Worm (Caenorhabditis elegans) whole organism, L2 larva: Measurements from ENCODE around the gene rps-8.

Source experiments
- C34F6.9 ChIP-seq: fragments of 150-350 bp; optimal IDR thresholded peaks from 2 replicates; lab custom pipeline; 2014; ENCODE audit warnings: missing biosample characterization, missing genetic modification characterization
- F13H6.1 ChIP-seq: sonication (generic microtip); optimal IDR thresholded peaks from 2 replicates; lab custom pipeline; 2016; ENCODE audit warnings: missing genetic modification characterization, missing compliant biosample characterization
- R02D3.7 ChIP-seq: fragments of 150-350 bp; optimal IDR thresholded peaks from 2 replicates; lab custom pipeline; 2014; ENCODE audit warnings: missing biosample characterization, missing genetic modification characterization
- Y55F3AM.14 ChIP-seq: fragments of 200-800 bp; sonication (Bioruptor generic); optimal IDR thresholded peaks from 2 replicates; lab custom pipeline; 2018; ENCODE audit warnings: mild to moderate bottlenecking, missing genetic modification characterization, missing compliant biosample characterization
- ZK546.5 ChIP-seq: sonication (generic microtip); optimal IDR thresholded peaks from 2 replicates; lab custom pipeline; 2017; ENCODE audit warnings: missing biosample characterization, missing genetic modification characterization
- aly-2 ChIP-seq: fragments of 150-350 bp; optimal IDR thresholded peaks from 2 replicates; lab custom pipeline; 2014; ENCODE audit warnings: missing biosample characterization, missing genetic modification characterization
- ama-1 ChIP-seq: fragments of 150-350 bp; optimal IDR thresholded peaks from 2 replicates; lab custom pipeline; 2018; ENCODE audit warnings: inconsistent platforms
- blmp-1 ChIP-seq: sonication (generic microtip); optimal IDR thresholded peaks from 2 replicates; lab custom pipeline; 2017; ENCODE audit warnings: missing genetic modification characterization, mild to moderate bottlenecking, missing compliant biosample characterization, antibody characterized with exemption, moderate library complexity; ENCODE audit not compliant: insufficient read depth
- ceh-16 ChIP-seq: fragments of 150-350 bp; optimal IDR thresholded peaks from 2 replicates; lab custom pipeline; 2014; ENCODE audit warnings: missing biosample characterization, missing genetic modification characterization
- ceh-82 ChIP-seq: fragments of 150-350 bp; optimal IDR thresholded peaks from 2 replicates; lab custom pipeline; 2014; ENCODE audit warnings: missing biosample characterization, missing genetic modification characterization
- crh-2 ChIP-seq: sonication (generic microtip); optimal IDR thresholded peaks from 2 replicates; lab custom pipeline; 2017; ENCODE audit warnings: missing biosample characterization, missing genetic modification characterization
- dmd-4 ChIP-seq: sonication (generic microtip); optimal IDR thresholded peaks from 2 replicates; lab custom pipeline; 2017; ENCODE audit warnings: missing biosample characterization, missing genetic modification characterization
- egl-27 ChIP-seq: sonication (generic microtip); optimal IDR thresholded peaks from 3 replicates; lab custom pipeline; 2017; ENCODE audit warnings: missing biosample characterization, missing genetic modification reagents, missing genetic modification characterization
- elt-1 ChIP-seq: fragments of 150-350 bp; optimal IDR thresholded peaks from 2 replicates; lab custom pipeline; 2014; ENCODE audit warnings: missing biosample characterization, missing genetic modification characterization
- fos-1 ChIP-seq: fragments of 150-350 bp; optimal IDR thresholded peaks from 2 replicates; lab custom pipeline; 2014; ENCODE audit warnings: missing biosample characterization, missing genetic modification characterization
- gmeb-1 ChIP-seq: fragments of 150-350 bp; optimal IDR thresholded peaks from 2 replicates; lab custom pipeline; 2014; ENCODE audit warnings: missing biosample characterization, missing genetic modification characterization
- lin-11 ChIP-seq: fragments of 150-350 bp; sonication (generic microtip); optimal IDR thresholded peaks from 2 replicates; lab custom pipeline; 2014; ENCODE audit warnings: missing biosample characterization, missing genetic modification characterization, inconsistent platforms, mixed read lengths
- lin-13 ChIP-seq: fragments of 150-350 bp; optimal IDR thresholded peaks from 2 replicates; lab custom pipeline; 2014; ENCODE audit warnings: missing biosample characterization, missing genetic modification reagents, missing genetic modification characterization
- lsy-2 ChIP-seq, 2 experiments: fragments of 150-350 bp in 1 of 2; sonication (generic microtip) in 1 of 2; optimal IDR thresholded peaks; 2 replicates each; lab custom pipeline; 2014 to 2017; ENCODE audit warnings: missing biosample characterization in 2 of 2, missing genetic modification characterization in 2 of 2
- mab-5 ChIP-seq: fragments of 150-350 bp; optimal IDR thresholded peaks from 2 replicates; lab custom pipeline; 2014; ENCODE audit warnings: missing biosample characterization, missing genetic modification characterization
- mbf-1 ChIP-seq: sonication (generic microtip); optimal IDR thresholded peaks from 2 replicates; lab custom pipeline; 2017; ENCODE audit warnings: missing biosample characterization, missing genetic modification characterization
- mdl-1 ChIP-seq, 2 experiments: fragments of 150-350 bp in 1 of 2; sonication (generic microtip) in 1 of 2; optimal IDR thresholded peaks; 2 replicates each; lab custom pipeline; 2017; ENCODE audit warnings: missing biosample characterization in 2 of 2, missing genetic modification characterization in 2 of 2
- nhr-11 ChIP-seq: fragments of 150-350 bp; optimal IDR thresholded peaks from 2 replicates; lab custom pipeline; 2014; ENCODE audit warnings: missing biosample characterization, missing genetic modification characterization
- nhr-129 ChIP-seq: fragments of 150-350 bp; optimal IDR thresholded peaks from 2 replicates; lab custom pipeline; 2014; ENCODE audit warnings: missing biosample characterization, missing genetic modification characterization
- nhr-21 ChIP-seq: fragments of 150-350 bp; optimal IDR thresholded peaks from 2 replicates; lab custom pipeline; 2014; ENCODE audit warnings: missing biosample characterization, missing genetic modification characterization
- nhr-23 ChIP-seq: fragments of 150-350 bp; optimal IDR thresholded peaks from 2 replicates; lab custom pipeline; 2014; ENCODE audit warnings: missing biosample characterization, missing genetic modification reagents, missing genetic modification characterization
- nhr-237 ChIP-seq: fragments of 150-350 bp; optimal IDR thresholded peaks from 2 replicates; lab custom pipeline; 2014; ENCODE audit warnings: missing biosample characterization, missing genetic modification characterization
- nhr-25 ChIP-seq: fragments of 150-350 bp; sonication (generic microtip); optimal IDR thresholded peaks from 3 replicates; lab custom pipeline; 2014; ENCODE audit warnings: missing biosample characterization, missing genetic modification characterization
- nhr-6 ChIP-seq: fragments of 150-350 bp; optimal IDR thresholded peaks from 2 replicates; lab custom pipeline; 2014; ENCODE audit warnings: missing biosample characterization, missing genetic modification characterization
- peb-1 ChIP-seq: fragments of 150-350 bp; optimal IDR thresholded peaks from 2 replicates; lab custom pipeline; 2014; ENCODE audit warnings: missing biosample characterization, missing genetic modification characterization
- sem-4 ChIP-seq: fragments of 150-350 bp; optimal IDR thresholded peaks from 2 replicates; lab custom pipeline; 2014; ENCODE audit warnings: missing biosample characterization, missing genetic modification reagents, missing genetic modification characterization
- skn-1 ChIP-seq: sonication (generic microtip); optimal IDR thresholded peaks from 2 replicates; lab custom pipeline; 2017; ENCODE audit warnings: missing biosample characterization, missing genetic modification characterization
- sma-9 ChIP-seq, 2 experiments: fragments of 150-350 bp in 1 of 2; sonication (generic microtip) in 1 of 2; optimal IDR thresholded peaks; 2 replicates each; lab custom pipeline; 2014 to 2016; ENCODE audit warnings: missing genetic modification characterization in 2 of 2, mild to moderate bottlenecking in 1 of 2, missing biosample characterization in 1 of 2, missing compliant biosample characterization in 1 of 2, missing genetic modification reagents in 1 of 2, moderate library complexity in 1 of 2
- snpc-4 ChIP-seq: fragments of 150-350 bp; optimal IDR thresholded peaks from 2 replicates; lab custom pipeline; 2014; ENCODE audit warnings: missing biosample characterization, missing genetic modification characterization
- unc-39 ChIP-seq: fragments of 150-350 bp; optimal IDR thresholded peaks from 2 replicates; lab custom pipeline; 2014; ENCODE audit warnings: missing biosample characterization, missing genetic modification characterization
- unc-62 ChIP-seq: fragments of 150-350 bp; optimal IDR thresholded peaks from 2 replicates; lab custom pipeline; 2014; ENCODE audit warnings: missing biosample characterization, missing genetic modification reagents, missing genetic modification characterization
- zag-1 ChIP-seq: fragments of 150-350 bp; optimal IDR thresholded peaks from 2 replicates; lab custom pipeline; 2014; ENCODE audit warnings: missing biosample characterization, missing genetic modification characterization
- ztf-11 ChIP-seq: sonication (generic microtip); optimal IDR thresholded peaks from 2 replicates; lab custom pipeline; 2017; ENCODE audit warnings: missing biosample characterization, missing genetic modification characterization
- ztf-4 ChIP-seq: fragments of 150-350 bp; optimal IDR thresholded peaks from 2 replicates; lab custom pipeline; 2014; ENCODE audit warnings: missing biosample characterization, missing genetic modification characterization

The rps-8 gene

ce11 chrIV:7318900-7319299 is 5.2 kb upstream of the rps-8 start:
- TF ChIP-seq sem-4 (tag; lab: Kevin White, UChicago) (no peak), lsy-2 (tag; optimal IDR thresholded peaks at IDR 0.05; lab: Kevin White, UChicago) (peak in 1 of 2 experiments; percentile 14), R02D3.7 (tag; lab: Kevin White, UChicago) (no peak), mdl-1 (tag; optimal IDR thresholded peaks at IDR 0.05; lab: Kevin White, UChicago) (peak in 1 of 2 experiments; percentile 6), unc-39 (tag; lab: Kevin White, UChicago) (no peak), mab-5 (tag; lab: Kevin White, UChicago) (peak; percentile 73), sma-9 (GFP tag; optimal IDR thresholded peaks at IDR 0.05; lab: Kevin White, UChicago) (peak; percentile 21), sma-9 (tag; optimal IDR thresholded peaks at IDR 0.05; lab: Kevin White, UChicago) (no peak)

- TF ChIP-seq mbf-1 (no peak), ztf-4 (tag; lab: Kevin White, UChicago) (no peak), ceh-16 (tag; lab: Kevin White, UChicago) (no peak), nhr-237 (tag; lab: Kevin White, UChicago) (no peak), R02D3.7 (tag; lab: Kevin White, UChicago) (no peak), mdl-1 (tag; optimal IDR thresholded peaks at IDR 0.05; lab: Kevin White, UChicago) (no peak), aly-2 (tag; lab: Kevin White, UChicago) (no peak), gmeb-1 (no peak), lin-11 (tag; lab: Kevin White, UChicago) (no peak), zag-1 (tag; lab: Kevin White, UChicago) (no peak), lin-13 (GFP tag; lab: Kevin White, UChicago) (no peak), lsy-2 (tag; optimal IDR thresholded peaks at IDR 0.05; lab: Kevin White, UChicago) (peak in 1 of 2 experiments; percentile 43), snpc-4 (tag; lab: Kevin White, UChicago) (no peak), C34F6.9 (tag; lab: Kevin White, UChicago) (peak; percentile 44), nhr-129 (peak; percentile 16), ceh-82 (tag; lab: Kevin White, UChicago) (no peak), sma-9 (GFP tag; optimal IDR thresholded peaks at IDR 0.05; lab: Kevin White, UChicago) (peak; percentile 16), sma-9 (tag; optimal IDR thresholded peaks at IDR 0.05; lab: Kevin White, UChicago) (no peak), ztf-11 (tag; lab: Kevin White, UChicago) (no peak), unc-62 (GFP tag; lab: Kevin White, UChicago) (no peak), sem-4 (tag; lab: Kevin White, UChicago) (no peak), crh-2 (tag; lab: Kevin White, UChicago) (peak; percentile 1), peb-1 (tag; lab: Kevin White, UChicago) (no peak), ZK546.5 (tag; lab: Kevin White, UChicago) (no peak), ama-1 (no peak), elt-1 (tag; lab: Kevin White, UChicago) (no peak), Y55F3AM.14 (GFP tag; lab: Kevin White, UChicago) (no peak), blmp-1 (peak; percentile 19), nhr-11 (no peak), mab-5 (tag; lab: Kevin White, UChicago) (no peak), nhr-21 (tag; lab: Kevin White, UChicago) (no peak), fos-1 (no peak), nhr-6 (tag; lab: Kevin White, UChicago) (peak; percentile 5), F13H6.1 (tag; lab: Kevin White, UChicago) (no peak), egl-27 (tag; lab: Kevin White, UChicago) (no peak), dmd-4 (tag; lab: Kevin White, UChicago) (no peak), nhr-25 (peak; percentile 47), unc-39 (tag; lab: Kevin White, UChicago) (no peak), nhr-23 (tag; lab: Kevin White, UChicago) (no peak), skn-1 (tag; lab: Kevin White, UChicago) (no peak)
- TF ChIP-seq, all 48 proteins: peak for 8
Observed at ce11 chrIV:7317829-7318529, 4.3 kb upstream of the rps-8 start.
